Fruit fly (Drosophila melanogaster) whole organism, embryonic: ENCODE measurements around the gene SK.

ENCODE experiments used
- Abd-B ChIP-seq: fragments of 200-800 bp; sonication (Bioruptor generic); optimal IDR thresholded peaks from 2 replicates; lab custom pipeline; 2018; ENCODE audit warnings: missing biosample characterization, mild to moderate bottlenecking, missing genetic modification characterization, moderate library complexity
- Awh ChIP-seq: fragments of 200-800 bp; sonication (Bioruptor generic); IDR thresholded peaks from 2 replicates; pipeline ENCODE4, ENCODE4 v1.3.6; 2022; ENCODE audit warnings: missing biosample characterization, missing genetic modification characterization
- Blimp-1 ChIP-seq: fragments of 200-800 bp; sonication (Bioruptor generic); optimal IDR thresholded peaks from 3 replicates; lab custom pipeline; 2018; ENCODE audit warnings: missing biosample characterization, missing genetic modification characterization, mild to moderate bottlenecking, moderate library complexity, missing genetic modification reagents
- CG10274 ChIP-seq: fragments of 200-800 bp; sonication (Bioruptor generic); optimal IDR thresholded peaks from 3 replicates; lab custom pipeline; 2017; ENCODE audit warnings: missing biosample characterization, mild to moderate bottlenecking, missing genetic modification characterization
- CG12155 ChIP-seq: fragments of 200-800 bp; sonication (Bioruptor generic); optimal IDR thresholded peaks from 3 replicates; lab custom pipeline; 2016; ENCODE audit warnings: missing biosample characterization, missing genetic modification characterization
- CG12391 ChIP-seq: fragments of 200-800 bp; sonication (Bioruptor generic); optimal IDR thresholded peaks from 3 replicates; lab custom pipeline; 2018; ENCODE audit warnings: missing biosample characterization, mild to moderate bottlenecking, missing genetic modification characterization, moderate library complexity
- CG14014 ChIP-seq: fragments of 200-800 bp; sonication (Bioruptor generic); IDR thresholded peaks from 2 replicates; pipeline ENCODE4 v1.3.6; 2022; ENCODE audit warnings: missing biosample characterization, missing genetic modification characterization
- CG15601 ChIP-seq: fragments of 200-800 bp; sonication (Bioruptor generic); optimal IDR thresholded peaks from 3 replicates; lab custom pipeline; 2019; ENCODE audit warnings: missing biosample characterization, mild to moderate bottlenecking, missing genetic modification characterization, moderate library complexity
- CG1647 ChIP-seq: fragments of 200-800 bp; sonication (Bioruptor generic); optimal IDR thresholded peaks from 3 replicates; lab custom pipeline; 2016; ENCODE audit warnings: missing biosample characterization, missing genetic modification characterization
- CG16779 ChIP-seq: fragments of 200-800 bp; sonication (Bioruptor generic); IDR thresholded peaks from 2 replicates; pipeline ENCODE4 v1.3.6; 2022; ENCODE audit warnings: missing biosample characterization, missing genetic modification characterization
- CG1792 ChIP-seq: fragments of 200-800 bp; sonication (Bioruptor generic); optimal IDR thresholded peaks from 2 replicates; lab custom pipeline; 2016; ENCODE audit warnings: missing biosample characterization, missing genetic modification characterization
- CG2678 ChIP-seq: fragments of 200-800 bp; sonication (Bioruptor generic); optimal IDR thresholded peaks from 3 replicates; lab custom pipeline; 2019; ENCODE audit warnings: missing biosample characterization, mild to moderate bottlenecking, missing genetic modification characterization, moderate library complexity
- CG33213 ChIP-seq: fragments of 200-800 bp; sonication (Bioruptor generic); optimal IDR thresholded peaks from 3 replicates; lab custom pipeline; 2016; ENCODE audit warnings: missing biosample characterization, missing genetic modification characterization
- CG43689 ChIP-seq: fragments of 200-800 bp; sonication (Bioruptor generic); IDR thresholded peaks from 2 replicates; pipeline ENCODE4 v1.3.6; 2022; ENCODE audit warnings: missing biosample characterization, missing genetic modification characterization
- CG7928 ChIP-seq: fragments of 200-800 bp; sonication (Bioruptor generic); optimal IDR thresholded peaks from 2 replicates; lab custom pipeline; 2017; ENCODE audit warnings: missing biosample characterization, mild to moderate bottlenecking, missing genetic modification characterization
- CG8089 ChIP-seq: fragments of 200-800 bp; sonication (Bioruptor generic); optimal IDR thresholded peaks from 3 replicates; lab custom pipeline; 2016; ENCODE audit warnings: missing biosample characterization, missing genetic modification characterization
- CG9932 ChIP-seq: fragments of 200-800 bp; sonication (Bioruptor generic); IDR thresholded peaks from 2 replicates; pipeline ENCODE4 v1.3.6; 2022; ENCODE audit warnings: missing biosample characterization, missing genetic modification characterization
- CkIIα-i1 ChIP-seq: fragments of 200-800 bp; sonication (Bioruptor generic); IDR thresholded peaks from 2 replicates; pipeline ENCODE4 v1.3.6; 2022; ENCODE audit warnings: missing biosample characterization, missing genetic modification characterization
- Gug ChIP-seq: fragments of 200-800 bp; sonication (Bioruptor generic); IDR thresholded peaks from 4 replicates; pipeline ENCODE4 v1.3.6; 2022; ENCODE audit warnings: missing biosample characterization, missing genetic modification characterization
- HLHmδ ChIP-seq: fragments of 200-800 bp; sonication (Bioruptor generic); optimal IDR thresholded peaks from 2 replicates; lab custom pipeline; 2018; ENCODE audit warnings: missing biosample characterization, mild to moderate bottlenecking, missing genetic modification characterization, moderate library complexity
- Kr ChIP-seq: fragments of 200-800 bp; sonication (Bioruptor generic); optimal IDR thresholded peaks from 2 replicates; lab custom pipeline; 2017; ENCODE audit warnings: missing biosample characterization, mild to moderate bottlenecking, missing genetic modification characterization
- MTF-1 ChIP-seq: fragments of 200-800 bp; sonication (Bioruptor generic); optimal IDR thresholded peaks from 2 replicates; lab custom pipeline; 2018; ENCODE audit warnings: missing biosample characterization, mild to moderate bottlenecking, missing genetic modification characterization, borderline replicate concordance
- Sin3A ChIP-seq: fragments of >200 bp; optimal IDR thresholded peaks from 2 replicates; lab custom pipeline; 2018
- Six4 ChIP-seq: fragments of 200-800 bp; sonication (Bioruptor generic); optimal IDR thresholded peaks from 2 replicates; lab custom pipeline; 2016; ENCODE audit warnings: missing biosample characterization, missing genetic modification characterization
- Spps ChIP-seq: fragments of 200-800 bp; sonication (Bioruptor generic); optimal IDR thresholded peaks from 2 replicates; lab custom pipeline; 2018; ENCODE audit warnings: missing biosample characterization, mild to moderate bottlenecking, missing genetic modification characterization
- TFAM ChIP-seq: fragments of 200-800 bp; sonication (Bioruptor generic); optimal IDR thresholded peaks from 2 replicates; lab custom pipeline; 2017; ENCODE audit warnings: missing biosample characterization, missing genetic modification characterization, inconsistent platforms
- az2 ChIP-seq: fragments of 200-800 bp; sonication (Bioruptor generic); optimal IDR thresholded peaks from 3 replicates; lab custom pipeline; 2016; ENCODE audit warnings: missing biosample characterization, missing genetic modification characterization
- bbx ChIP-seq: fragments of 200-800 bp; sonication (Bioruptor generic); IDR thresholded peaks from 2 replicates; pipeline ENCODE4 v1.3.6; 2022; ENCODE audit warnings: missing biosample characterization, missing genetic modification characterization; ENCODE audit not compliant: partially characterized antibody
- bowl ChIP-seq: fragments of 200-800 bp; sonication (Bioruptor generic); IDR thresholded peaks from 2 replicates; pipeline ENCODE4 v1.3.6; 2022; ENCODE audit warnings: missing biosample characterization, missing genetic modification characterization
- chinmo ChIP-seq: fragments of 200-800 bp; sonication (Bioruptor generic); IDR thresholded peaks from 4 replicates; pipeline ENCODE4 v1.3.6; 2022; ENCODE audit warnings: missing biosample characterization, missing genetic modification characterization; ENCODE audit not compliant: partially characterized antibody
- danr ChIP-seq: fragments of 200-800 bp; sonication (Bioruptor generic); IDR thresholded peaks from 2 replicates; pipeline ENCODE4 v1.3.6; 2022; ENCODE audit warnings: missing biosample characterization, missing genetic modification characterization
- dm ChIP-seq: fragments of 200-800 bp; sonication (Bioruptor generic); optimal IDR thresholded peaks from 3 replicates; lab custom pipeline; 2016; ENCODE audit warnings: missing biosample characterization, missing genetic modification characterization
- dmrt99B ChIP-seq: fragments of 200-800 bp; sonication (Bioruptor generic); optimal IDR thresholded peaks from 2 replicates; lab custom pipeline; 2018; ENCODE audit warnings: missing biosample characterization, mild to moderate bottlenecking, missing genetic modification characterization, moderate library complexity
- dysf ChIP-seq: fragments of 200-800 bp; sonication (Bioruptor generic); IDR thresholded peaks from 3 replicates; pipeline ENCODE4 v1.3.6; 2022; ENCODE audit warnings: missing biosample characterization, missing genetic modification characterization
- ewg ChIP-seq: fragments of 200-800 bp; sonication (Bioruptor generic); optimal IDR thresholded peaks from 3 replicates; lab custom pipeline; 2017; ENCODE audit warnings: mild to moderate bottlenecking, missing biosample characterization, missing genetic modification reagents, missing genetic modification characterization
- fd102C ChIP-seq: fragments of 200-800 bp; sonication (Bioruptor generic); optimal IDR thresholded peaks from 2 replicates; lab custom pipeline; 2018; ENCODE audit warnings: missing biosample characterization, mild to moderate bottlenecking, missing genetic modification characterization, moderate library complexity
- hbn ChIP-seq: fragments of 200-800 bp; sonication (Bioruptor generic); IDR thresholded peaks from 2 replicates; pipeline ENCODE4 v1.3.6; 2022; ENCODE audit warnings: missing biosample characterization, missing genetic modification characterization; ENCODE audit not compliant: partially characterized antibody
- kah ChIP-seq: fragments of 200-800 bp; sonication (Bioruptor generic); optimal IDR thresholded peaks from 2 replicates; lab custom pipeline; 2018; ENCODE audit warnings: missing biosample characterization, mild to moderate bottlenecking, missing genetic modification characterization
- mam ChIP-seq: fragments of 200-800 bp; sonication (Bioruptor generic); optimal IDR thresholded peaks from 3 replicates; lab custom pipeline; 2016; ENCODE audit warnings: missing biosample characterization, missing genetic modification characterization
- mirr ChIP-seq: fragments of 200-800 bp; sonication (Bioruptor generic); optimal IDR thresholded peaks from 3 replicates; lab custom pipeline; 2018; ENCODE audit warnings: missing biosample characterization, mild to moderate bottlenecking, missing genetic modification characterization
- repo ChIP-seq: fragments of 200-800 bp; sonication (Bioruptor generic); optimal IDR thresholded peaks from 2 replicates; lab custom pipeline; 2016; ENCODE audit warnings: missing biosample characterization, missing genetic modification characterization
- sisA ChIP-seq: fragments of 200-800 bp; sonication (Bioruptor generic); IDR thresholded peaks from 2 replicates; pipeline ENCODE4 v1.3.6; 2022; ENCODE audit warnings: missing biosample characterization, missing genetic modification characterization
- so ChIP-seq: fragments of 200-800 bp; sonication (Bioruptor generic); IDR thresholded peaks from 3 replicates; pipeline ENCODE4 v1.3.6; 2022; ENCODE audit warnings: missing biosample characterization, missing genetic modification characterization
- sr ChIP-seq: fragments of 200-800 bp; sonication (Bioruptor generic); IDR thresholded peaks from 3 replicates; pipeline ENCODE4 v1.3.6; 2022; ENCODE audit warnings: missing biosample characterization, missing genetic modification characterization
- tap ChIP-seq: fragments of 200-800 bp; optimal IDR thresholded peaks from 3 replicates; lab custom pipeline; 2019; ENCODE audit warnings: missing biosample characterization, mild to moderate bottlenecking, missing genetic modification characterization, moderate library complexity
- tin ChIP-seq: fragments of 200-800 bp; sonication (Bioruptor generic); optimal IDR thresholded peaks from 3 replicates; lab custom pipeline; 2016; ENCODE audit warnings: missing biosample characterization, missing genetic modification characterization
- tio ChIP-seq: fragments of 200-800 bp; sonication (Bioruptor generic); optimal IDR thresholded peaks from 2 replicates; lab custom pipeline; 2017; ENCODE audit warnings: missing biosample characterization, missing genetic modification characterization, inconsistent platforms
- tx ChIP-seq: fragments of 200-800 bp; sonication (Bioruptor generic); optimal IDR thresholded peaks from 2 replicates; lab custom pipeline; 2016; ENCODE audit warnings: missing biosample characterization, missing genetic modification characterization
- usp ChIP-seq: fragments of >200 bp; optimal IDR thresholded peaks from 2 replicates; lab custom pipeline; 2017; ENCODE audit warnings: missing biosample characterization, missing genetic modification characterization
- yki ChIP-seq: fragments of >200 bp; optimal IDR thresholded peaks from 3 replicates; lab custom pipeline; 2018

Gene SK

DNA sequence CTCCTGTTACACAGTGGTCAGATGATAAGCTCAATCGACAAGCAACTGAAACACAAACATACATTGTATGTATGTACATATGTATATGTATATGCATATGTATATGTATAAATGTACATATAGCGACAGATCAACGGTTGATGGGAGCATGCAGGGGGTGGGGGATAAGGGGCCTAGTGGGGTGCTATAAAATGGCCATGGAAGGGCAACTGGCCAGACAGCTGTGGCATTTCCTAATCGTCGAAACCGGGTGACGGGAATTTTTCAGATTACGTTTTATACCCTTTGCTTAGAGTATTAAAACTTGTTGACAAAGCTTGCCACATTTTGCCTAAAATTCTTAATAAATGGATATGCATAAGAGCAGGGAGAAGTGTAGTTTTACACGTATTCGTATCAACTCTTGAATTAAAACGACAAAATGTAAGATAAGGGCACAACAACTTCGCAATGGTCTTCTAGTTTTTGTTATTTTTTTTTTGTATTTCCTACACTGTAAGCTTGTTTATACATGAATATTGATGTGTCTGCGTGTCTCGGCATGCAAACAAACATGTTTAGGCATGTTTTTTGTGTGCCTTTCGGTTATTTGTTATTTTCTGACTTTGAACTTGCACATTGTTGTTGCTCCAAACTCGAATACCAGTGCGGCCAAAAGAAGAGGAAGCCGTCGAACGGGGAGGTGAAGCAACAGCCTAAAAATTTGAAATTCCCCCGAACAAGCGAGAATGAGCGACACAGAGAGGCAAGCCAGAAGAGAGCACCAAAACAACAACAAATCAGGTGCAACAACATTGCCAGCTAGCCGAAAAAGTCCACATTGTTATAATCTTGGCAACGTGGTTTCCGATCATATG, 79.2 kb downstream of the SK start (continued):
- TF ChIP-seq mirr (peak; percentile 49), repo (GFP tag; lab: Kevin White, UChicago) (peak; percentile 50), CG1647 (peak; percentile 52), ewg (GFP tag; lab: Kevin White, UChicago) (peak; percentile 62), dmrt99B (tag; lab: Kevin White, UChicago) (peak; percentile 87), so (peak; percentile 75; the same call in 1 of the 3 replicates), CG43689 (peak; percentile 72), bowl (GFP tag; lab: Robert Waterston, UW) (peak; percentile 65), HLHmδ (GFP tag; lab: Kevin White, UChicago) (no peak), mam (GFP tag; lab: Kevin White, UChicago) (peak; percentile 84), CG9932 (GFP tag; lab: Robert Waterston, UW) (peak; percentile 77), sisA (GFP tag; lab: Robert Waterston, UW) (peak; percentile 84), bbx (GFP tag; lab: Robert Waterston, UW) (no peak), tap (tag; lab: Kevin White, UChicago) (no peak), CG15601 (tag; lab: Kevin White, UChicago) (peak; percentile 44), dm (GFP tag; lab: Kevin White, UChicago) (no peak), CG14014 (GFP tag; lab: Robert Waterston, UW) (peak; percentile 74), tx (GFP tag; lab: Kevin White, UChicago) (peak; percentile 62), chinmo (GFP tag; lab: Robert Waterston, UW) (peak; percentile 63; the same call in 2 of the 4 replicates), Blimp-1 (peak; percentile 72), Six4 (GFP tag; lab: Kevin White, UChicago) (peak; percentile 53), CG16779 (GFP tag; lab: Robert Waterston, UW) (no peak), CG7928 (GFP tag; lab: Kevin White, UChicago) (peak; percentile 28), CG10274 (GFP tag; lab: Kevin White, UChicago) (peak; percentile 34), CG2678 (tag; lab: Kevin White, UChicago) (peak; percentile 86), az2 (peak; percentile 74), Abd-B (GFP tag; lab: Kevin White, UChicago) (peak; percentile 73), CG8089 (GFP tag; lab: Kevin White, UChicago) (peak; percentile 41), MTF-1 (GFP tag; lab: Kevin White, UChicago) (no peak), Sin3A (lab: Kevin White, UChicago) (no peak), fd102C (GFP tag; lab: Kevin White, UChicago) (no peak), Spps (tag; lab: Kevin White, UChicago) (peak; percentile 15), CG33213 (GFP tag; lab: Kevin White, UChicago) (peak; percentile 39), sr (peak; percentile 40; the same call in 1 of the 3 replicates), danr (GFP tag; lab: Robert Waterston, UW) (peak; percentile 64), Kr (GFP tag; lab: Kevin White, UChicago) (no peak), TFAM (GFP tag; lab: Kevin White, UChicago) (no peak), Awh (peak; percentile 83), Gug (peak; percentile 66; the same call in 2 of the 4 replicates), yki (lab: Kevin White, UChicago) (no peak), tio (GFP tag; lab: Kevin White, UChicago) (peak; percentile 60), tin (GFP tag; lab: Kevin White, UChicago) (peak; percentile 56), CG1792 (peak; percentile 53), kah (GFP tag; lab: Kevin White, UChicago) (peak; percentile 46), dysf (GFP tag; lab: Robert Waterston, UW) (peak; percentile 87; the same call in 2 of the 3 replicates), usp (no peak), CkIIα-i1 (GFP tag; lab: Robert Waterston, UW) (0 out of 2 replicates have a peak, but pooled peaks have one; percentile 16), CG12155 (GFP tag; lab: Kevin White, UChicago) (peak; percentile 56), CG12391 (tag; lab: Kevin White, UChicago) (peak; percentile 74), hbn (GFP tag; lab: Robert Waterston, UW) (no peak)
